Fruit fly (Drosophila melanogaster): Measurements from ENCODE around the gene Eip74EF.

Gene Eip74EF

DNA sequence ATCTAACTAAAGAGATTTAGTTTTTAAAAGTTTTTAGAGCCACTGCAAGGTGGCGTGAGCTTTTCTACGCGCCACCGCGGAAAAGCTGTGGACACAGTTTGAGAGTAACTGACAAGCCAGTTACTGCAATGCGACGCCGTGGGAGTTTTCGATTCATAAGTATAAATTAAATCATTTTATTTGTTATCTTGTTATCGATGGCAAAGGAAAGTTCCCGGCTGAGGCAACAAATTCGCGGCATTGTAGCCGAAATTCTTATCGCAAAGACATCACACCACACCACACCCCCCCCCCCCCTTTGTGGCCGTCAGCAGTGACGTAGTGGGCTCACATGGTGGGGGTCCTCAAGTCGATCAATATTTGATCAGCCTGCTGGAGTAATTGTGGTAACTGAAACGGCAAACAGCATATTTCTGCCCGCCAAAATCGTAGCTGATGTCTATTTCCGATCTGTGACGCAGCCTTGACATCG, 36.7 kb upstream of the Eip74EF start (continued):
- TF ChIP-seq eyg (GFP tag; optimal IDR thresholded peaks at IDR 0.05): no peak
- peak; percentile 46 for TF ChIP-seq CG10209 (GFP tag; optimal IDR thresholded peaks at IDR 0.05)
- peak; percentile 57 for TF ChIP-seq CG17385 (GFP tag; optimal IDR thresholded peaks at IDR 0.05)
- no peak for TF ChIP-seq danr (GFP tag; IDR thresholded peaks at IDR 0.05)
- TF ChIP-seq pho (GFP tag; optimal IDR thresholded peaks at IDR 0.05): peak; percentile 32
- peak; percentile 37 for TF ChIP-seq Hand (GFP tag; optimal IDR thresholded peaks at IDR 0.05)
- no peak for TF ChIP-seq zf30C (GFP tag; optimal IDR thresholded peaks at IDR 0.05)
- 0 out of 3 replicates have a peak, but pooled peaks have one; percentile 20 for TF ChIP-seq CG2889 (GFP tag; IDR thresholded peaks at IDR 0.05)
- TF ChIP-seq CG30403 (GFP tag; optimal IDR thresholded peaks at IDR 0.05): no peak
- TF ChIP-seq CG8924 (tag; optimal IDR thresholded peaks at IDR 0.05): peak; percentile 13
- peak; percentile 37 for TF ChIP-seq cad (GFP tag; optimal IDR thresholded peaks at IDR 0.05)
- TF ChIP-seq caup (GFP tag; optimal IDR thresholded peaks at IDR 0.05; ENCODE audit: severe bottlenecking): peak; percentile 82
- no peak for TF ChIP-seq Hr78 (GFP tag; optimal IDR thresholded peaks at IDR 0.05)
- TF ChIP-seq CG12769 (tag; optimal IDR thresholded peaks at IDR 0.05): peak; percentile 39
- peak; percentile 43; the same call in 1 of the 2 replicates for TF ChIP-seq CG31224 (GFP tag; IDR thresholded peaks at IDR 0.05)
- TF ChIP-seq MBD-R2 (GFP tag; IDR thresholded peaks at IDR 0.05): 0 out of 2 replicates have a peak, but pooled peaks have one; percentile 24
- TF ChIP-seq CG32532 (GFP tag; IDR thresholded peaks at IDR 0.05): peak; percentile 42
- peak; percentile 2 for TF ChIP-seq bab2 (GFP tag; optimal IDR thresholded peaks at IDR 0.05)
- peak; percentile 9; the same call in 1 of the 2 replicates for TF ChIP-seq E2f1 (GFP tag; IDR thresholded peaks at IDR 0.05)
- peak; percentile 47 for TF ChIP-seq exex (tag; optimal IDR thresholded peaks at IDR 0.05)
- no peak for TF ChIP-seq gt (GFP tag; IDR thresholded peaks at IDR 0.05)
- peak; percentile 70 for TF ChIP-seq HHEX (GFP tag; optimal IDR thresholded peaks at IDR 0.05)
- no peak for TF ChIP-seq luna (GFP tag; optimal IDR thresholded peaks at IDR 0.05)
- no peak for TF ChIP-seq CG5245 (GFP tag; optimal IDR thresholded peaks at IDR 0.05)
- TF ChIP-seq odd (GFP tag; optimal IDR thresholded peaks at IDR 0.05): peak; percentile 64
- TF ChIP-seq CG18599 (GFP tag; optimal IDR thresholded peaks at IDR 0.05): peak; percentile 83

DNA sequence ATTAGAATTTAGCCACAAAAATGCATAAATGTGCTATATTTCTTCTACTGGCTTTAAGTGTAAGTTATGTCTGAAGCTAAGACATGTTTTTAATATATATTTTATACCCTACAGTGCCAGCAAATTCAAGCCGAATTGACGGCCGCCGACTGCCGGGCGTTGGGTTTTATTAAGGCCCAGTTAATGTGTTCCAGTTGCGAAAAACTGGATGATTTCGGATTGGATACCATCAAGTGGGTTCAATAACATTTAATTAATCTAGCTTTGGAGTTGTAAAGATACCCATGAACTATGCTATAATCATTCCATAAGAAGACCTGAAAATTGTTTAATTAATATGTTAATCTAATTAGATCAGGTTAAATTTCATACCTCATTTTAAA, 35.5 kb upstream of the Eip74EF start:
- TF ChIP-seq ap (GFP tag; IDR thresholded peaks at IDR 0.05): no peak
- TF ChIP-seq bsh (GFP tag; optimal IDR thresholded peaks at IDR 0.05): no peak
- TF ChIP-seq Doc2 (GFP tag; IDR thresholded peaks at IDR 0.05): no peak
- no peak for TF ChIP-seq fu2 (GFP tag; optimal IDR thresholded peaks at IDR 0.05)

DNA sequence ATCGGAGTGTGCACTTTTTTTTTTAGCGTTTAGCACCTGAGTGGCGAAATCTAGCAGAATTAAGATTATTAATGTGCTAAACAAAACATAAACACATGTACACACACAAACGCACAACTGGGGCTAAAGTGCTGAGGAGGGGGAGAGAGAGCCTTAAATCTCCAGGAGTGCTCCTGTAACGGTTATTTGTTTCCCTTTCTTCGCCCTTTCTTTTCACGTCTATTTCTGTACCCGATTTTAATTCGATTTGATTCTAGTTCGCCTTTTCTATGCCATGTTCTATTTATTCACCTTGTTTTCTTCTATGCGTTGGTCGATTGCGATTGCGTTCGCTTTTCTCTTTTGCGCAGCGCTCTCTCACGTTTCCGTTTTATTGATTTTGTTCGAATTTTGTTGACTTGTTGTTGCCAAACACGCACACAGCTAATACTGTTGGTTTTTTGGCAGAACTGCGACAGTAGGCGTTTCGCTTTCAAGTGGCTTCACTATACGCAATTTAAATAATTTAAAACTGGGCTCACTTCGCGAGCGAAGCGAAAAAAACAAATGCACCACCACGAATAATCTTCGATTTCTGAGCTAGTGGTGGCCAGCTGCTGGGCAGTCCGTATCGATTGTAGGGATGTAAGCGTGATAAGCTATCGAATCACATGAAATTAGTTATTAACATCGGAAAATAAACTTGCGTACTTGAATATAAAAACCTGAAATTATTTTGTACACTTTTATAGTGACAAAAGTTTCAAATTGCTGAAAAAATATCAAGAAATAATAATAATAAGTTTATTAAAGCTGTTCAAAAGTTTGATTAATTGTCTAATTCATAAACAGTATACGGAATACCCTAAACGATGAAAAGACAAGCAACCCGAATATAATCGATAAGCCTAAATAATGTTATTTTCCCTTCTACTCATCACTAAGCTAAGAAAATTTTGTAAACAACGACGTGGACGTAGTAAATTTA, 34.9 kb upstream of the Eip74EF start, which contains the start of the genes Krn, Ndfip and CG7484:
TSS of gene Krn (minus strand) at position 580 of the 967 bp plus-strand sequence.
TSS of gene Ndfip (minus strand) at position 580 of the 967 bp plus-strand sequence.
TSS of gene CG7484 (plus strand) at position 917 of the 967 bp plus-strand sequence.
- TF ChIP-seq nom (GFP tag; optimal IDR thresholded peaks at IDR 0.05): peak; percentile 59
- peak; percentile 74 for TF ChIP-seq Ets97D (GFP tag; optimal IDR thresholded peaks at IDR 0.05)
- peak; percentile 43 for TF ChIP-seq Vsx1 (GFP tag; optimal IDR thresholded peaks at IDR 0.05)
- TF ChIP-seq Spps (tag; optimal IDR thresholded peaks at IDR 0.05): peak; percentile 61
- peak; percentile 94 for TF ChIP-seq Dbx (GFP tag; IDR thresholded peaks at IDR 0.05)
- TF ChIP-seq Fer3 (tag; optimal IDR thresholded peaks at IDR 0.05): peak; percentile 89
- peak in 1 of 2 experiments; percentile 84 for TF ChIP-seq bsh (GFP tag; optimal IDR thresholded peaks at IDR 0.05)
- no peak for TF ChIP-seq CG16779 (GFP tag; IDR thresholded peaks at IDR 0.05)
- peak; percentile 79 for TF ChIP-seq so (GFP tag; IDR thresholded peaks at IDR 0.05)
- no peak for TF ChIP-seq HLHmδ (GFP tag; optimal IDR thresholded peaks at IDR 0.05)
- TF ChIP-seq her (GFP tag; optimal IDR thresholded peaks at IDR 0.05): peak; percentile 60
- peak; percentile 26 for TF ChIP-seq Ravus (GFP tag; IDR thresholded peaks at IDR 0.05)
- peak; percentile 67; the same call in 1 of the 2 replicates for TF ChIP-seq Poxn (GFP tag; IDR thresholded peaks at IDR 0.05)
- TF ChIP-seq Deaf1 (tag; optimal IDR thresholded peaks at IDR 0.05): peak; percentile 74
- TF ChIP-seq gem (tag; optimal IDR thresholded peaks at IDR 0.05): peak; percentile 96
- TF ChIP-seq dmrt11E (tag; optimal IDR thresholded peaks at IDR 0.05): peak; percentile 87
- TF ChIP-seq CG2129 (GFP tag; IDR thresholded peaks at IDR 0.05; ENCODE audit: partially characterized antibody): peak; percentile 96
